Worm (Caenorhabditis elegans): Measurements from ENCODE around the gene Y46E12BL.2.

Gene Y46E12BL.2

ce11 chrII:15204069-15204850, 28.5 kb upstream of the Y46E12BL.2 start:
- TF ChIP-seq gmeb-1 (tag; optimal IDR thresholded peaks at IDR 0.05) = no peak
- peak; percentile 55 for TF ChIP-seq nhr-25 (tag; optimal IDR thresholded peaks at IDR 0.05)

- peak; percentile 31 for TF ChIP-seq fos-1 (tag; optimal IDR thresholded peaks at IDR 0.05)
- no peak for TF ChIP-seq lin-11 (tag; optimal IDR thresholded peaks at IDR 0.05)
- TF ChIP-seq nhr-129 (tag; optimal IDR thresholded peaks at IDR 0.05) = peak; percentile 58
- no peak for TF ChIP-seq sem-4 (tag; optimal IDR thresholded peaks at IDR 0.05)
- no peak for TF ChIP-seq Y55F3AM.14 (GFP tag; optimal IDR thresholded peaks at IDR 0.05)
- TF ChIP-seq ama-1 (optimal IDR thresholded peaks at IDR 0.05) = no peak
- no peak for TF ChIP-seq R02D3.7 (tag; optimal IDR thresholded peaks at IDR 0.05)
- peak; percentile 44 for TF ChIP-seq nhr-21 (tag; optimal IDR thresholded peaks at IDR 0.05)
- TF ChIP-seq peb-1 (tag; optimal IDR thresholded peaks at IDR 0.05) = no peak
- no peak for TF ChIP-seq elt-3 (tag; optimal IDR thresholded peaks at IDR 0.05)
- TF ChIP-seq zag-1 (tag; optimal IDR thresholded peaks at IDR 0.05) = no peak
- no peak for TF ChIP-seq dmd-4 (tag; optimal IDR thresholded peaks at IDR 0.05)
- no peak for TF ChIP-seq unc-62 (GFP tag; optimal IDR thresholded peaks at IDR 0.05)
- no peak for TF ChIP-seq nhr-12 (tag; optimal IDR thresholded peaks at IDR 0.05)
- TF ChIP-seq C34F6.9 (tag; optimal IDR thresholded peaks at IDR 0.05) = peak; percentile 38
- TF ChIP-seq alr-1 (tag; optimal IDR thresholded peaks at IDR 0.05) = no peak
- peak; percentile 71 for TF ChIP-seq nhr-25 (tag; optimal IDR thresholded peaks at IDR 0.05)
- TF ChIP-seq lin-13 (GFP tag; optimal IDR thresholded peaks at IDR 0.05) = peak; percentile 23
- TF ChIP-seq lsy-2 (tag; optimal IDR thresholded peaks at IDR 0.05) = peak in 1 of 2 experiments; percentile 56
- TF ChIP-seq elt-1 (tag; optimal IDR thresholded peaks at IDR 0.05) = no peak
- no peak for TF ChIP-seq nhr-77 (tag; optimal IDR thresholded peaks at IDR 0.05)
- no peak for TF ChIP-seq snpc-4 (tag; optimal IDR thresholded peaks at IDR 0.05)
- no peak for TF ChIP-seq skn-1 (tag; optimal IDR thresholded peaks at IDR 0.05)
- TF ChIP-seq ztf-4 (tag; optimal IDR thresholded peaks at IDR 0.05) = no peak
- TF ChIP-seq ZK546.5 (tag; optimal IDR thresholded peaks at IDR 0.05) = no peak
- peak; percentile 93 for TF ChIP-seq sma-9 (GFP tag; optimal IDR thresholded peaks at IDR 0.05)
- TF ChIP-seq sma-9 (tag; optimal IDR thresholded peaks at IDR 0.05) = no peak
- peak; percentile 72 for TF ChIP-seq crh-2 (tag; optimal IDR thresholded peaks at IDR 0.05)
- TF ChIP-seq aly-2 (tag; optimal IDR thresholded peaks at IDR 0.05) = no peak
- TF ChIP-seq mdl-1 (tag; optimal IDR thresholded peaks at IDR 0.05) = peak; percentile 0 to 62
- TF ChIP-seq nhr-237 (tag; optimal IDR thresholded peaks at IDR 0.05) = no peak
- no peak for TF ChIP-seq mab-5 (tag; optimal IDR thresholded peaks at IDR 0.05)
- peak; percentile 81 for TF ChIP-seq sma-3 (GFP tag; optimal IDR thresholded peaks at IDR 0.05)
- TF ChIP-seq blmp-1 (tag; optimal IDR thresholded peaks at IDR 0.05; ENCODE audit: insufficient read depth) = peak; percentile 67
- TF ChIP-seq ztf-1 (GFP tag; conservative IDR thresholded peaks at IDR 0.05) = no peak
- TF ChIP-seq lin-39 (tag; optimal IDR thresholded peaks at IDR 0.05) = no peak
- TF ChIP-seq mbf-1 (tag; optimal IDR thresholded peaks at IDR 0.05) = no peak
- no peak for TF ChIP-seq gmeb-1 (tag; optimal IDR thresholded peaks at IDR 0.05)
- no peak for TF ChIP-seq unc-55 (GFP tag; optimal IDR thresholded peaks at IDR 0.05)
- peak; percentile 7 for TF ChIP-seq nhr-6 (tag; optimal IDR thresholded peaks at IDR 0.05)
- TF ChIP-seq egl-27 (tag; optimal IDR thresholded peaks at IDR 0.05) = peak; percentile 5
- no peak for TF ChIP-seq ceh-16 (tag; optimal IDR thresholded peaks at IDR 0.05)
- no peak for TF ChIP-seq nhr-10 (tag; optimal IDR thresholded peaks at IDR 0.05)
- peak; percentile 18 for TF ChIP-seq F13H6.1 (tag; optimal IDR thresholded peaks at IDR 0.05)
- TF ChIP-seq unc-39 (tag; optimal IDR thresholded peaks at IDR 0.05) = no peak
- TF ChIP-seq ztf-11 (tag; optimal IDR thresholded peaks at IDR 0.05) = no peak
- no peak for TF ChIP-seq nhr-11 (tag; optimal IDR thresholded peaks at IDR 0.05)
- TF ChIP-seq nhr-23 (tag; optimal IDR thresholded peaks at IDR 0.05) = no peak
- no peak for TF ChIP-seq ceh-82 (tag; optimal IDR thresholded peaks at IDR 0.05)
These were observed 27.4 kb upstream of the Y46E12BL.2 start for ce11 chrII:15205346-15205745.
